Worm (Caenorhabditis elegans) whole organism, early embryonic: ENCODE data around the gene str-176.

Experiments
- B0310.2 ChIP-seq: sonication (generic microtip); optimal IDR thresholded peaks from 2 replicates; lab custom pipeline; 2016; ENCODE audit warnings: mild to moderate bottlenecking, missing genetic modification characterization, missing compliant biosample characterization
- aly-1 ChIP-seq: sonication (generic microtip); optimal IDR thresholded peaks from 2 replicates; lab custom pipeline; 2016; ENCODE audit warnings: missing genetic modification characterization, missing compliant biosample characterization
- ama-1 ChIP-seq: fragments of 150-350 bp; optimal IDR thresholded peaks from 2 replicates; lab custom pipeline; 2014
- ceh-13 ChIP-seq: fragments of 200-800 bp; sonication (Bioruptor generic); optimal IDR thresholded peaks from 2 replicates; lab custom pipeline; 2018; ENCODE audit warnings: mild to moderate bottlenecking, missing genetic modification characterization, missing compliant biosample characterization
- ceh-36 ChIP-seq: sonication (generic microtip); optimal IDR thresholded peaks from 2 replicates; lab custom pipeline; 2016; ENCODE audit warnings: missing genetic modification characterization, inconsistent platforms, missing compliant biosample characterization
- flt-1 ChIP-seq: fragments of 200-800 bp; sonication (Bioruptor generic); IDR thresholded peaks from 2 replicates; pipeline ENCODE4 v1.3.6; 2022; ENCODE audit warnings: missing genetic modification characterization, missing compliant biosample characterization
- hmbx-1 ChIP-seq: sonication (generic microtip); optimal IDR thresholded peaks from 2 replicates; lab custom pipeline; 2016; ENCODE audit warnings: mild to moderate bottlenecking, missing genetic modification characterization, missing compliant biosample characterization
- hnd-1 ChIP-seq: sonication (generic microtip); optimal IDR thresholded peaks from 2 replicates; lab custom pipeline; 2016; ENCODE audit warnings: missing genetic modification characterization, missing compliant biosample characterization
- pes-1 ChIP-seq: fragments of 200-800 bp; sonication (Bioruptor generic); IDR thresholded peaks from 2 replicates; pipeline ENCODE4 v1.3.6; 2022; ENCODE audit warnings: missing genetic modification reagents, missing genetic modification characterization, missing compliant biosample characterization
- sea-1 ChIP-seq: fragments of 200-800 bp; sonication (Bioruptor generic); conservative IDR thresholded peaks from 2 replicates; pipeline ENCODE4 v1.3.6; 2022; ENCODE audit warnings: missing genetic modification characterization, missing compliant biosample characterization
- tbx-11 ChIP-seq: fragments of 200-800 bp; sonication (Bioruptor generic); IDR thresholded peaks from 2 replicates; pipeline ENCODE4 v1.3.6; 2022; ENCODE audit warnings: missing genetic modification characterization, missing compliant biosample characterization
- tbx-37 ChIP-seq: fragments of 200-800 bp; sonication (Bioruptor generic); conservative IDR thresholded peaks from 2 replicates; pipeline ENCODE4 v1.3.6; 2022; ENCODE audit warnings: missing genetic modification reagents, missing genetic modification characterization, missing compliant biosample characterization
- tra-4 ChIP-seq: sonication (generic microtip); optimal IDR thresholded peaks from 2 replicates; lab custom pipeline; 2017; ENCODE audit warnings: missing genetic modification characterization, missing compliant biosample characterization

- TF ChIP-seq tra-4: no peak
- no peak for TF ChIP-seq ama-1 (lab: Kevin White, UChicago)
- no peak for TF ChIP-seq tbx-37
- TF ChIP-seq hnd-1 (tag; lab: Kevin White, UChicago): no peak
- no peak for TF ChIP-seq flt-1 (GFP tag; lab: Robert Waterston, UW)
- no peak for TF ChIP-seq B0310.2 (tag; lab: Kevin White, UChicago)
- TF ChIP-seq sea-1 (GFP tag; lab: Robert Waterston, UW): no peak
- no peak for TF ChIP-seq hmbx-1 (tag; lab: Kevin White, UChicago)
- no peak for TF ChIP-seq aly-1 (tag; lab: Kevin White, UChicago)
- TF ChIP-seq pes-1 (GFP tag; lab: Robert Waterston, UW): no peak
- no peak for TF ChIP-seq ceh-36 (tag; lab: Kevin White, UChicago)
- no peak for TF ChIP-seq tbx-11 (GFP tag; lab: Robert Waterston, UW)
- no peak for TF ChIP-seq ceh-13 (GFP tag; lab: Kevin White, UChicago)
Measured at ce11 chrIV:8460208-8460607, 3.4 kb downstream of the str-176 start, which contains the start of gene ant-1.4.
